Worm (Caenorhabditis elegans): ENCODE results near the gene dod-19.

Gene dod-19

DNA sequence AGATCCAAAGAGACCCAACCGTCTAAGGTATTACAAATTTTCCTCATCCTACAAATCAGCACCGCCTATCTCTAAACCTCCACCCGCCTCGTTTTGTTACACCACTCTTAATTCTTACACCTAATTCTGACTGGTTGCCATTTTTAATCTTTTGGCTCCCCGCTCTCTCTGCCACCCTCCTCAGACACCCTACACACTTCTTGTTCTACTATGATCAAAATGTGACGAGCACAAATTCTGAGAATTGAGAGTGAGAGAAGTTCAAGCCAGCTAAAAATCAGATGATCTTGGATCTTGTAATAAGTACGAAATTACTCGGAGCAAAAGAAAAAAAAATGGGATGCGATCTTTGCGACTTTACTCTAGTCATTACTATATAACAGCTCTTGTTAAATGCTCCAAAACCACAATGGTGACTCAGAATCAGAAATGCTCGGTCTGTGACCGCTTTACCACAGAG is 10.3 kb downstream of the dod-19 start, which contains the start of gene nhr-252:
Gene nhr-252, plus strand, starts transcription at position 410 of the 460 bp plus-strand sequence.
- TF ChIP-seq tbx-2 (tag; optimal IDR thresholded peaks at IDR 0.05) (no peak), ceh-9 (tag; optimal IDR thresholded peaks at IDR 0.05) (no peak), pax-1 (tag; optimal IDR thresholded peaks at IDR 0.05) (no peak), hlh-13 (GFP tag; optimal IDR thresholded peaks at IDR 0.05) (no peak), ceh-19 (GFP tag; optimal IDR thresholded peaks at IDR 0.05) (no peak), hlh-8 (tag; optimal IDR thresholded peaks at IDR 0.05) (no peak)

DNA sequence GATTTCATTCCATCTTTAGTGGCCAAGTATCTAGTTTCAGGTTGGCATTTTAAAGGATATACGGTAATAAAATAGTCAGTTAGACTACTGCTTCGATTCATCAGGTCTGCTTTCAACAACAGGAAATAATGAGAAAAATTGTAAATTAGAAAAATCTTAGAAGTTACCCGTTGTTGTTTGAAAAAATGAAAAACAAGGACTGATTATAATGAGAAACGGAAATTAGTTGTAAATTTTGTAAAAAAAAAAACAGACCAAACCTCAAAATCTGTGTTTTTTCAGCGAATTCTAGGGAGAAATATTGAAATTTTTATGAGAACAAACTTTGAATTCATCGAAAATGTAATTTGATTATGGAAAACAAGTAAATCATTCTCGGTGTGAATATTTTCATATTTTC is 11.5 kb downstream of the dod-19 start, which contains the start of gene srh-62:
Gene srh-62, minus strand, starts transcription at position 101 of the 400 bp plus-strand sequence.
- no peak for TF ChIP-seq zip-5 (tag; optimal IDR thresholded peaks at IDR 0.05)
- no peak for TF ChIP-seq pag-3 (tag; optimal IDR thresholded peaks at IDR 0.05; ENCODE audit: borderline replicate concordance)
- TF ChIP-seq npax-4 (tag; optimal IDR thresholded peaks at IDR 0.05) = no peak
- TF ChIP-seq pqm-1 (tag; optimal IDR thresholded peaks at IDR 0.05) = no peak
- TF ChIP-seq ceh-6 (GFP tag; optimal IDR thresholded peaks at IDR 0.05) = no peak
- TF ChIP-seq fkh-6 (tag; optimal IDR thresholded peaks at IDR 0.05) = no peak
- TF ChIP-seq elt-4 (tag; optimal IDR thresholded peaks at IDR 0.05) = no peak
- no peak for TF ChIP-seq C38D4.7 (GFP tag; optimal IDR thresholded peaks at IDR 0.05)
- TF ChIP-seq gmeb-2 (tag; optimal IDR thresholded peaks at IDR 0.05) = no peak
- TF ChIP-seq eyg-1 (tag; optimal IDR thresholded peaks at IDR 0.05) = no peak
- no peak for TF ChIP-seq nhr-11 (tag; optimal IDR thresholded peaks at IDR 0.05)
- TF ChIP-seq K02D7.2 (tag; optimal IDR thresholded peaks at IDR 0.05) = no peak
- no peak for TF ChIP-seq fax-1 (tag; optimal IDR thresholded peaks at IDR 0.05)

DNA sequence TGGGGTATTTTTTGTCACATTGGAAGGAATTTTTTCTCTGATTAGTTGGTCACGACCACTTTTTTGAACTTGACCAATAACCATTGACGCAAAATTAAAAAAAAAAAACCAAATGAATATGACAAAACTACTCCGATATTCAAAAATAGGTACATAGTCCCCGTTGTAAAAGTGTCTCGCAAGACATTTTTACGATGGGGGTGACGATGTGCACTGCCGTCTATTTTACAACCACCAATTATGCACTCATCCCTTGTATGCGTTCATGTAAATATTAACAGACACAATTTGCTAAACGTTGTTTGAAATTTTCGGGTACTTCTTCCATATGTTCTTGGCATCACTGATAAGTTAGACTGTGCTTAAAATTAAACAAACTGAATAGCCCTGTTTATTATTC is 14.8 kb downstream of the dod-19 start, which contains the start of gene scl-27:
Gene scl-27, plus strand, starts transcription at position 301 of the 400 bp plus-strand sequence.
- no peak for TF ChIP-seq ceh-34 (tag; optimal IDR thresholded peaks at IDR 0.05)

DNA sequence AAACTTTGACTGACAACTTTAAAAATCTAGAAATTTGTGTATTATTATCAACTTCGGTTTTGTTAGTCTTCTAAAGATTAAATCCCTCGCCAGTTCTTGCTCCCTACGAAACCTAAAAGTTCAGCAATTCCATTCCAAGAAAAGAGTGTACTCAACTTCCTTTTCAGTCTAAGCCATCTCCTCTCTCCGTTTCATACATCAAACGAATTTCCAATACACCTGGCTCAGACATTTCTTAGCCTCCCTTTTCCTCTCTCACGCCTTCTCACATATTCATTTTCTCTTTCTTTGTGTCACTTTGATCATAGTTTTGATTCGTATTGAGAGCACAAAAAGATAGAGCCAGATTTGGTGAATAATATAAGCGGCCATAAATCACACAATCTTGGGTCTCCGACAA is 18.2 kb downstream of the dod-19 start, which contains the start of gene nhr-253:
Gene nhr-253, plus strand, starts transcription at position 285 of the 400 bp plus-strand sequence.
- TF ChIP-seq sox-4 (tag; optimal IDR thresholded peaks at IDR 0.05) = no peak
- TF ChIP-seq hlh-15 (tag; optimal IDR thresholded peaks at IDR 0.05) = no peak
- no peak for TF ChIP-seq npax-4 (tag; optimal IDR thresholded peaks at IDR 0.05)
- TF ChIP-seq ceh-14 (tag; optimal IDR thresholded peaks at IDR 0.05) = no peak
- no peak for TF ChIP-seq pha-2 (tag; optimal IDR thresholded peaks at IDR 0.05)

DNA sequence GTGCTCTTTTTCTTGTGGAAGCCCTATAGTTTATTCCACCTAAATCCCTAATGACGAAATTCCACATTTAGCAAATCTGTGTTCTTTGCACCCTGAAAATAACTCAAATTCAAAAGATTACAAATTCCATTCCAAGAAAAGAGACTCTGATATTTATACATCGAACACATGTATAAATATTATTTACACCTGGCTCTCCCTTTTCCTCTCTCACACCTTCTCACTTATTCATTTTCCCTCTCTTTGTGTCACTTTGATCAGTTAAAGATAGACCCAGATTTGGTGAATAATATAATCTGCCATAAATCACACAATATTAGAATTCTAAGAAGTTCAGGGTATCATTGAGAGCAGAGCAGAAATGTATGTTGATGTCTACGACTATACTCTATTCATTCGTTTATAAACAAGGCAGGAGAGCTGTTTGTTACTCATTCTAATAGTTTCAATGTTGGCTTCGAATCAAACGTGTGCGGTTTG is 22.3 kb downstream of the dod-19 start, which contains the start of gene nhr-254:
Gene nhr-254, plus strand, starts transcription at position 430 of the 480 bp plus-strand sequence.
- no peak for TF ChIP-seq ets-4 (tag; optimal IDR thresholded peaks at IDR 0.05)

DNA sequence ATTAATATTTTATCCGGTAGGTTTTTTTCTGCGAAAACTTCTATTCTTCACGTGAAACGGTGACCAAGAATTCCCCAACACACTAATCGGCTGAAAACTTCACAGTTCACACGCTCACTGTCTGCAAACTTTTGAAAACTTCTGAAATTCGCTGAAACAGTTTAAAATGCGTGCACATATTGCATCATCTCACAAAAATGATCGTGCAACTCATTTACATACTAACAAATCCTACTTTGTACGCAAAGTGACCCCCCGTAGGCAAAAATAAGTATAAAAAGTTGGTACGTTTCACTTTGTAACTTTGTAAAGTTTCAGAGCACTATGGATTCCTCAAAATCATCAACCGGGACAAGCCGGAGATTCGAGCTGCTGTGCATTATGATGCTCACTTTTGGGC is 26.2 kb downstream of the dod-19 start, which contains the start of gene ZK6.6:
Gene ZK6.6, plus strand, starts transcription at position 301 of the 400 bp plus-strand sequence.
- TF ChIP-seq hlh-8 (tag; optimal IDR thresholded peaks at IDR 0.05) (no peak), pat-9 (tag; optimal IDR thresholded peaks at IDR 0.05) (no peak)

DNA sequence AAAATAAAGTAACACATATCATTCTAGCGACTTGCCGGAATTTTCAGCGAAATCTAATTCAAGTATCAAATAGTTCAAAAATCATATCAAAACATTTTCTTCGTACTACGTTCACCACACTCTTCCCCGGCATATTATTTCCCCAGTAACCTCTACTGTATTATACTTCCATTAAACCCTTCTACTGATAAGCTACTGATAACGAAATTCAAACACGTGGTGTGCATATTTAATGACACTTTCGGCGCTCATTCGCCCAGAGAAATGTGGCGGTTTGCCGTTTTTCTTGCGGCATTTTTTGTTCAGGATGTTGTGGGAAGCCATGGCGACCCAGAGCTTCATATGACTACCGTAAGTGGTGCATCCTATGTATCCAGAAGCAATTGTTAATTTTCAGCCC is 29.1 kb downstream of the dod-19 start, which contains the start of gene lipl-5:
Gene lipl-5, plus strand, starts transcription at position 259 of the 400 bp plus-strand sequence.
- TF ChIP-seq elt-2 (tag; optimal IDR thresholded peaks at IDR 0.05) = peak; percentile 59
- TF ChIP-seq unc-42 (tag; optimal IDR thresholded peaks at IDR 0.05) = no peak
- no peak for TF ChIP-seq ahr-1 (tag; optimal IDR thresholded peaks at IDR 0.05)
- no peak for TF ChIP-seq nhr-11 (tag; optimal IDR thresholded peaks at IDR 0.05)
- no peak for TF ChIP-seq pros-1 (tag; optimal IDR thresholded peaks at IDR 0.05)
- TF ChIP-seq ceh-6 (GFP tag; optimal IDR thresholded peaks at IDR 0.05) = no peak

Data from whole organism, late embryonic.